Worm (Caenorhabditis elegans): ENCODE measurements around the gene E02H1.1.

DNA sequence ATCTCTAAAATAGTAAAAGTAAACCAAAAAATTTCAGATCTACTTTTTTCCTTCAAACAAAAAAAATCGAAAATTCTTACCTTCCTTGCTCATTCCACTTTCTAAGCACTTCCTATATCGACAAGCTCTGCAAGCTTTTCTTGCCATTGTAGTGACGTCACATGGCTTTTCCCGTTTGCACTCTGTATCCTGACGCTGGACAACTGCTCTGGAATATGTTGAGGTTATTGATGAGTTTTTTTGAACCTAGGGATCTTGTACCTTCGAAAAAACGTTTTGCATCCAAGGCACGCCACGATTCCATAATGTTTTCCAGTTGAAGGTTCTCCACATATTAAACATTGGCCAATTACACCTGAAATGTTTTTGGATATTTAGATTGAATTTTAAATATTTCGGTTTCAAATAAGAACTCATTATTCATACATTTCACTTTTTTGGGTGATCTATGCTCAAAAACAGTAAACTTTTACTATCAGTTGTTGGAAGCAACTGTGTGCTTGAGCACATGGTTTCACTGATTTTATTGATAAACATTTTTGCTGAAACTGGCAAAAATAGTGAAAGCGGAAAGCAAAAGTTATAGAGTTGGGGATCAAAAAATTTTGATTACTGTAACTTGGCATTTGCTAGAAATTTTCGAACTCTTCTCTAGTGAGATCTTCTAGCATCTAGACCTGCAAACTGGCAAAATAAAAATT, 9.2 kb upstream of the E02H1.1 start:
- no peak for TF ChIP-seq sem-2 (GFP tag; optimal IDR thresholded peaks at IDR 0.05)
- TF ChIP-seq mep-1 (tag; optimal IDR thresholded peaks at IDR 0.05) = no peak
- no peak for TF ChIP-seq mab-5 (tag; optimal IDR thresholded peaks at IDR 0.05)
- TF ChIP-seq elt-1 (tag; optimal IDR thresholded peaks at IDR 0.05; ENCODE audit: borderline replicate concordance, insufficient read depth) = no peak

All from whole organism, mixed stage, embryonic.